Worm (Caenorhabditis elegans): Measurements from ENCODE around the gene F39H12.1.

F39H12.1 gene

ce11 chrX:806515-806914 is 28.1 kb upstream of the F39H12.1 start (continued):
- TF ChIP-seq let-607 (tag; optimal IDR thresholded peaks at IDR 0.05), result peak; percentile 83 to 95
- TF ChIP-seq snpc-4 (GFP tag; optimal IDR thresholded peaks at IDR 0.05), result peak; percentile 60
- peak; percentile 78 to 90 (median 84) for TF ChIP-seq snpc-4 (tag; optimal IDR thresholded peaks at IDR 0.05)
- 0 out of 2 replicates have a peak, but pooled peaks have one; percentile 36 for TF ChIP-seq nhr-120 (GFP tag; IDR thresholded peaks at IDR 0.05)
- TF ChIP-seq Y67H2A.10 (GFP tag; conservative IDR thresholded peaks at IDR 0.05), result peak; percentile 42; the same call in 1 of the 2 replicates
- peak; percentile 65 for TF ChIP-seq attf-3 (GFP tag; conservative IDR thresholded peaks at IDR 0.05)
- TF ChIP-seq K12H6.12 (tag; optimal IDR thresholded peaks at IDR 0.05), result peak; percentile 95
- TF ChIP-seq cebp-1 (GFP tag; IDR thresholded peaks at IDR 0.05), result peak; percentile 86
- TF ChIP-seq cebp-1 (tag; optimal IDR thresholded peaks at IDR 0.05), result peak; percentile 97
- TF ChIP-seq snpc-1.1 (tag; optimal IDR thresholded peaks at IDR 0.05; ENCODE audit: insufficient read depth), result no peak
- peak; percentile 90 for TF ChIP-seq egl-44 (GFP tag; IDR thresholded peaks at IDR 0.05)
- peak; percentile 52 for TF ChIP-seq lsy-27 (tag; optimal IDR thresholded peaks at IDR 0.05; ENCODE audit: borderline replicate concordance, insufficient read depth)
- peak; percentile 99 for TF ChIP-seq cebp-2 (GFP tag; IDR thresholded peaks at IDR 0.05)
- TF ChIP-seq egrh-3 (GFP tag; IDR thresholded peaks at IDR 0.05), result peak; percentile 55
- 0 out of 2 replicates have a peak, but pooled peaks have one; percentile 23 for TF ChIP-seq aptf-2 (GFP tag; conservative IDR thresholded peaks at IDR 0.05)
- TF ChIP-seq pbrm-1 (GFP tag; IDR thresholded peaks at IDR 0.05), result peak; percentile 97
- TF ChIP-seq unc-62 (GFP tag; optimal IDR thresholded peaks at IDR 0.05), result peak; percentile 76
- TF ChIP-seq ama-1 (optimal IDR thresholded peaks at IDR 0.05), result no peak
- TF ChIP-seq ama-1 (GFP tag; optimal IDR thresholded peaks at IDR 0.05), result peak in 1 of 2 experiments; percentile 46
- TF ChIP-seq egl-18 (GFP tag; IDR thresholded peaks at IDR 0.05), result peak; percentile 87
- TF ChIP-seq lin-26 (GFP tag; IDR thresholded peaks at IDR 0.05), result peak; percentile 88
- peak; percentile 89 for TF ChIP-seq lir-1 (GFP tag; conservative IDR thresholded peaks at IDR 0.05)
- peak; percentile 81 for TF ChIP-seq akir-1 (GFP tag; optimal IDR thresholded peaks at IDR 0.05)
- no peak for TF ChIP-seq nfya-2 (GFP tag; IDR thresholded peaks at IDR 0.05)
- peak; percentile 98 for TF ChIP-seq ZK185.1 (tag; optimal IDR thresholded peaks at IDR 0.05; ENCODE audit: poor library complexity, severe bottlenecking)
- peak; percentile 79 for TF ChIP-seq tbp1 (GFP tag; optimal IDR thresholded peaks at IDR 0.05)
- peak; percentile 44 for TF ChIP-seq sptf-2 (GFP tag; optimal IDR thresholded peaks at IDR 0.05)
- TF ChIP-seq somi-1 (GFP tag; optimal IDR thresholded peaks at IDR 0.05), result peak; percentile 95
- 0 out of 2 replicates have a peak, but pooled peaks have one; percentile 52 for TF ChIP-seq ztf-28 (GFP tag; IDR thresholded peaks at IDR 0.05)
- TF ChIP-seq xnd-1 (tag; optimal IDR thresholded peaks at IDR 0.05), result no peak
- peak; percentile 68 for TF ChIP-seq ccch-3 (GFP tag; optimal IDR thresholded peaks at IDR 0.05)
- no peak for TF ChIP-seq F55B11.4 (tag; optimal IDR thresholded peaks at IDR 0.05; ENCODE audit: borderline replicate concordance, insufficient read depth)
- no peak for TF ChIP-seq zfh-2 (GFP tag; conservative IDR thresholded peaks at IDR 0.05)
- TF ChIP-seq unc-130 (GFP tag; optimal IDR thresholded peaks at IDR 0.05), result no peak
- peak; percentile 97 for TF ChIP-seq Y53G8AR.9 (GFP tag; conservative IDR thresholded peaks at IDR 0.05)
- peak; percentile 94 for TF ChIP-seq ztf-6 (GFP tag; IDR thresholded peaks at IDR 0.05)
- TF ChIP-seq ztf-3 (GFP tag; optimal IDR thresholded peaks at IDR 0.05), result peak; percentile 95
- peak; percentile 98 for TF ChIP-seq atf-7 (tag; optimal IDR thresholded peaks at IDR 0.05)
- peak; percentile 93 for TF ChIP-seq ztf-22 (GFP tag; optimal IDR thresholded peaks at IDR 0.05)
- no peak for TF ChIP-seq Y79H2A.3 (GFP tag; conservative IDR thresholded peaks at IDR 0.05)
- TF ChIP-seq ets-4 (GFP tag; optimal IDR thresholded peaks at IDR 0.05), result peak; percentile 78
- no peak for TF ChIP-seq madf-3 (GFP tag; IDR thresholded peaks at IDR 0.05)
- 0 out of 2 replicates have a peak, but pooled peaks have one; percentile 72 for TF ChIP-seq ceh-58 (GFP tag; IDR thresholded peaks at IDR 0.05)
- no peak for TF ChIP-seq lsl-1 (GFP tag; optimal IDR thresholded peaks at IDR 0.05)
- TF ChIP-seq ceh-40 (GFP tag; IDR thresholded peaks at IDR 0.05), result peak; percentile 26; the same call in 1 of the 2 replicates
- no peak for TF ChIP-seq tbx-9 (tag; optimal IDR thresholded peaks at IDR 0.05; ENCODE audit: borderline replicate concordance)
- TF ChIP-seq F22D6.2 (tag; optimal IDR thresholded peaks at IDR 0.05), result peak; percentile 93
- peak; percentile 96 for TF ChIP-seq hmg-20 (GFP tag; IDR thresholded peaks at IDR 0.05)

Measured in whole organism, young adult.